Worm (Caenorhabditis elegans): Measurements from ENCODE around the gene F15D4.6.

DNA sequence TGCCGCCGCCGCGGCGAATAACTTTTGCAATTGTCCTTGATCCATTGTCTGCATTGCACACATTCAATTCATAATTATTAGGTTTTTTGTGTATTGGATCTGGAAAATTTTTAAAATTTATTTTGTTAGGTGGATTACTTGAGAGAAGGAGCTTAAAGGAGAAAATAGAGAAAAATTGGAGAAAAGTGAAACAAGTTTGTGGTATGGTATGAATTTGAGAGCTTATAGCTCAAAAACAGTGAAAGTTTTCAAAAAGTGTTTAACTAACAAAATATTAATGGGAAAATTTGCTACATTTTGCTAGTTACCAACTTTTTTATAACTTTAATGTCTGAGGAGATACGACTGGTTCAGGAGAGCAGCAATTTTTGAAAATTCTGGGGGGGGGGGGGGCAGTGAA is 36.7 kb downstream of the F15D4.6 start, which contains the start of gene ztf-22:
- TF ChIP-seq snpc-4 (tag; optimal IDR thresholded peaks at IDR 0.05) (no peak), nhr-28 (tag; optimal IDR thresholded peaks at IDR 0.05) (no peak), nhr-12 (tag; optimal IDR thresholded peaks at IDR 0.05) (no peak), zip-8 (tag; optimal IDR thresholded peaks at IDR 0.05) (no peak), pha-4 (tag; optimal IDR thresholded peaks at IDR 0.05) (no peak), lin-13 (tag; optimal IDR thresholded peaks at IDR 0.05) (no peak), ham-2 (GFP tag; optimal IDR thresholded peaks at IDR 0.05) (no peak), ceh-39 (tag; optimal IDR thresholded peaks at IDR 0.05) (no peak), unc-62 (GFP tag; optimal IDR thresholded peaks at IDR 0.05) (no peak), nhr-76 (tag; optimal IDR thresholded peaks at IDR 0.05) (no peak), unc-39 (tag; optimal IDR thresholded peaks at IDR 0.05) (no peak), ztf-11 (tag; optimal IDR thresholded peaks at IDR 0.05) (no peak), mep-1 (tag; optimal IDR thresholded peaks at IDR 0.05) (no peak)
